Fruit fly (Drosophila melanogaster): ENCODE data around the gene CG3308.

Gene CG3308

DNA sequence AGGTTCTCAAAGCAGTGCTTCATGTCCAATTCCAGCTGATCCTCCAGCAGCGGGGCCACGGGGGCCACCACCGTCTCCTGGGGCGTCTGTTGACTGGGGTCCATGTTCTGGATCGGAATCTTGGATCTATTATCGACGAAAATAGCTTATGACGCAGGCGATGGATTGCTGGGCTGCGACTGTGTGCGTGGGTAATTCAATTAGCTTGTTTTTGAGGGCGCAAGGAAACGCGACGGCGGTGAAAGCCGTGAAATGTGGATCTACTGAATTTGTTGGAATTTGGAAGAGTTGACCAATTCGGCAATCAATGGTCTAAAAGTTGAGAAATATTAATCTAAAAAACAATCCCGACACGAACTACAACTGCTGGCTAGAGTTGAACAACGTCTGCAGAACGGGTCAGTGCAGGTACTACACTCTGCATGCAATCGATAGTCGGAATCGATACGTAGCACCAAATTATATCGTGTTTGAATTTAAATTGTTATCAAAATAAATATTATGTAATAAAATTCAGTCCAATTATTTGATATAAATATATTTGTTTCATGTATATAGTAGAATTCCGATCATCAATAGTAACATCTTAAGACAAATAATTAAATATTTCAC, at the start of gene CG3308 (continued):
- no peak for TF ChIP-seq fd64A (GFP tag; optimal IDR thresholded peaks at IDR 0.05)
- TF ChIP-seq CG4424 (GFP tag; optimal IDR thresholded peaks at IDR 0.05), result peak; percentile 23
- TF ChIP-seq danr (GFP tag; IDR thresholded peaks at IDR 0.05), result no peak
- no peak for TF ChIP-seq fu2 (GFP tag; optimal IDR thresholded peaks at IDR 0.05)
- TF ChIP-seq Abd-B (GFP tag; optimal IDR thresholded peaks at IDR 0.05), result no peak
- no peak for TF ChIP-seq CG3065 (GFP tag; optimal IDR thresholded peaks at IDR 0.05)
- no peak for TF ChIP-seq zen (tag; optimal IDR thresholded peaks at IDR 0.05)
- TF ChIP-seq crc (GFP tag; optimal IDR thresholded peaks at IDR 0.05), result no peak
- TF ChIP-seq Dfd (GFP tag; optimal IDR thresholded peaks at IDR 0.05), result no peak
- peak; percentile 66; the same call in 2 of the 3 replicates for TF ChIP-seq Doc3 (GFP tag; IDR thresholded peaks at IDR 0.05; ENCODE audit: partially characterized antibody)
- no peak for TF ChIP-seq Spps (tag; optimal IDR thresholded peaks at IDR 0.05)
- TF ChIP-seq CG15011 (GFP tag; optimal IDR thresholded peaks at IDR 0.05), result no peak
- peak; percentile 54 for TF ChIP-seq MBD-R2 (GFP tag; IDR thresholded peaks at IDR 0.05)
- peak; percentile 32 for TF ChIP-seq tin (GFP tag; optimal IDR thresholded peaks at IDR 0.05)
- TF ChIP-seq tio (GFP tag; optimal IDR thresholded peaks at IDR 0.05), result no peak
- TF ChIP-seq CG11456 (GFP tag; IDR thresholded peaks at IDR 0.05), result peak; percentile 67; the same call in 2 of the 3 replicates
- TF ChIP-seq run (tag; optimal IDR thresholded peaks at IDR 0.05), result no peak
- peak; percentile 14 for TF ChIP-seq CG3281 (GFP tag; optimal IDR thresholded peaks at IDR 0.05)
- TF ChIP-seq hb (GFP tag; IDR thresholded peaks at IDR 0.05; ENCODE audit: partially characterized antibody), result peak; percentile 68
- no peak for TF ChIP-seq CG3407 (GFP tag; optimal IDR thresholded peaks at IDR 0.05)
- TF ChIP-seq CG10462 (GFP tag; optimal IDR thresholded peaks at IDR 0.05), result no peak
- peak; percentile 9 for TF ChIP-seq CG10147 (GFP tag; optimal IDR thresholded peaks at IDR 0.05)
- no peak for TF ChIP-seq sc (optimal IDR thresholded peaks at IDR 0.05)
- TF ChIP-seq sc (GFP tag; optimal IDR thresholded peaks at IDR 0.05), result no peak
- peak; percentile 83 for TF ChIP-seq CG34224 (GFP tag; IDR thresholded peaks at IDR 0.05; ENCODE audit: partially characterized antibody)
- no peak for TF ChIP-seq Hr39 (optimal IDR thresholded peaks at IDR 0.05)
- TF ChIP-seq CG1529 (GFP tag; optimal IDR thresholded peaks at IDR 0.05), result no peak
- no peak for TF ChIP-seq sqz (GFP tag; optimal IDR thresholded peaks at IDR 0.05)
- peak; percentile 77 for TF ChIP-seq vnd (GFP tag; IDR thresholded peaks at IDR 0.05; ENCODE audit: partially characterized antibody)
- no peak for TF ChIP-seq Sox100B (GFP tag; optimal IDR thresholded peaks at IDR 0.05)
- no peak for TF ChIP-seq Nf-YA (GFP tag; IDR thresholded peaks at IDR 0.05)
- TF ChIP-seq org-1 (GFP tag; optimal IDR thresholded peaks at IDR 0.05), result no peak
- TF ChIP-seq CG13287 (GFP tag; IDR thresholded peaks at IDR 0.05; ENCODE audit: partially characterized antibody), result peak; percentile 87
- TF ChIP-seq ERR (GFP tag; optimal IDR thresholded peaks at IDR 0.05), result no peak
- TF ChIP-seq CG3726 (GFP tag; IDR thresholded peaks at IDR 0.05), result no peak
- peak; percentile 98 for TF ChIP-seq Dref (GFP tag; IDR thresholded peaks at IDR 0.05)
- no peak for TF ChIP-seq kah (GFP tag; optimal IDR thresholded peaks at IDR 0.05)
- TF ChIP-seq pb (GFP tag; optimal IDR thresholded peaks at IDR 0.05), result no peak
- TF ChIP-seq CG11696 (GFP tag; IDR thresholded peaks at IDR 0.05), result no peak
- peak; percentile 76 for TF ChIP-seq caup (GFP tag; optimal IDR thresholded peaks at IDR 0.05; ENCODE audit: severe bottlenecking)
- TF ChIP-seq ap (GFP tag; IDR thresholded peaks at IDR 0.05), result no peak
- peak; percentile 44 for TF ChIP-seq nom (GFP tag; optimal IDR thresholded peaks at IDR 0.05)
- peak; percentile 24 for TF ChIP-seq CG18476 (GFP tag; optimal IDR thresholded peaks at IDR 0.05)
- no peak for TF ChIP-seq TFAM (GFP tag; optimal IDR thresholded peaks at IDR 0.05)
- peak in 1 of 2 experiments; percentile 95 for TF ChIP-seq Pdp1 (GFP tag; optimal IDR thresholded peaks at IDR 0.05)
- TF ChIP-seq odd (GFP tag; optimal IDR thresholded peaks at IDR 0.05), result no peak
- no peak for TF ChIP-seq CG12219 (GFP tag; optimal IDR thresholded peaks at IDR 0.05)
- TF ChIP-seq slbo (GFP tag; IDR thresholded peaks at IDR 0.05), result peak; percentile 70
- no peak for TF ChIP-seq Lpt (GFP tag; optimal IDR thresholded peaks at IDR 0.05)
- TF ChIP-seq pzg (GFP tag; optimal IDR thresholded peaks at IDR 0.05), result peak; percentile 90
- no peak for TF ChIP-seq Ets65A (GFP tag)
